Fruit fly (Drosophila melanogaster): ENCODE measurements around the gene Or2a.
A peak's percentile ranks its signal among the peaks of the same experiment; 100 is the strongest.

The Or2a gene

DNA sequence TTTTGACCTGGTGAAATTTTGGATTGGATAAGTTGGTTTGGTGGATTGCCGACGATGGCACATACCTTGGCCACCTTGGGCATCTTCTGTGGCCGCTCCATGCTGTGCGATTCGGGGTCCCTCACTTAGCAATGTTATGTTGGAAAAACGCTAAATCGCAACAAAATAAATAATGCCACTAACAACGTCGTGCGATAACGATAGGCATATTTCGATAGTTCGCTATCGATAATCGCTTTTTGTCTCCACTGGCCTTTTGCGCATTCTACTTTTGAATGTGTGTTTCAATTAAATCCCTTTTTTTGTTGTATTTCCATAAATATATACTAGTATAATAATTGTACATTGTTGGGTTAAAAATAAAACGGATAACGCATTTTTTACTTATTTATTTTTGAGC lies 3.7 kb downstream of the Or2a start, which contains the start of gene crn (continued):
- TF ChIP-seq CG14710 (tag; optimal IDR thresholded peaks at IDR 0.05), result peak; percentile 6
- TF ChIP-seq gce (GFP tag; IDR thresholded peaks at IDR 0.05), result no peak
- no peak for TF ChIP-seq CG14667 (GFP tag; IDR thresholded peaks at IDR 0.05)
- no peak for TF ChIP-seq CG12391 (tag; optimal IDR thresholded peaks at IDR 0.05)
- no peak for TF ChIP-seq CG10431 (GFP tag; optimal IDR thresholded peaks at IDR 0.05)
- TF ChIP-seq MBD-R2 (GFP tag; IDR thresholded peaks at IDR 0.05), result peak; percentile 70
- peak; percentile 51; the same call in 1 of the 2 replicates for TF ChIP-seq inv (GFP tag; IDR thresholded peaks at IDR 0.05; ENCODE audit: partially characterized antibody)
- TF ChIP-seq MTF-1 (GFP tag; optimal IDR thresholded peaks at IDR 0.05; ENCODE audit: borderline replicate concordance), result no peak
- TF ChIP-seq CG15269 (tag; optimal IDR thresholded peaks at IDR 0.05), result no peak
- no peak for TF ChIP-seq CG13424 (tag; optimal IDR thresholded peaks at IDR 0.05)
- TF ChIP-seq trh (GFP tag; optimal IDR thresholded peaks at IDR 0.05), result no peak
- no peak for TF ChIP-seq Oaz (GFP tag; IDR thresholded peaks at IDR 0.05)
- no peak for TF ChIP-seq tup (GFP tag; optimal IDR thresholded peaks at IDR 0.05)
- no peak for TF ChIP-seq CG43689 (GFP tag; IDR thresholded peaks at IDR 0.05)
- TF ChIP-seq gcm2 (GFP tag; optimal IDR thresholded peaks at IDR 0.05), result no peak
- peak; percentile 61 for TF ChIP-seq Dll (GFP tag; IDR thresholded peaks at IDR 0.05; ENCODE audit: partially characterized antibody)
- no peak for TF ChIP-seq Gsc (GFP tag; IDR thresholded peaks at IDR 0.05)
- TF ChIP-seq br (optimal IDR thresholded peaks at IDR 0.05), result no peak
- TF ChIP-seq p53 (GFP tag; optimal IDR thresholded peaks at IDR 0.05), result no peak
- TF ChIP-seq wdn (GFP tag; IDR thresholded peaks at IDR 0.05), result no peak
- TF ChIP-seq Sry-β (GFP tag; optimal IDR thresholded peaks at IDR 0.05), result no peak
- peak; percentile 70 for TF ChIP-seq CG13287 (GFP tag; IDR thresholded peaks at IDR 0.05; ENCODE audit: partially characterized antibody)
- no peak for TF ChIP-seq CG6689 (GFP tag; IDR thresholded peaks at IDR 0.05)
- no peak for TF ChIP-seq gcm (GFP tag; optimal IDR thresholded peaks at IDR 0.05)
- peak; percentile 43 for TF ChIP-seq CG30020 (tag; optimal IDR thresholded peaks at IDR 0.05)
- TF ChIP-seq sna (GFP tag; IDR thresholded peaks at IDR 0.05; ENCODE audit: partially characterized antibody), result 0 out of 2 replicates have a peak, but pooled peaks have one; percentile 61
- no peak for TF ChIP-seq CG8944 (GFP tag; optimal IDR thresholded peaks at IDR 0.05)
- peak; percentile 10 for TF ChIP-seq CG3995 (GFP tag; optimal IDR thresholded peaks at IDR 0.05)
- TF ChIP-seq CG4854 (GFP tag; optimal IDR thresholded peaks at IDR 0.05), result no peak
- TF ChIP-seq Hr51 (GFP tag; optimal IDR thresholded peaks at IDR 0.05), result no peak
- TF ChIP-seq Awh (GFP tag; IDR thresholded peaks at IDR 0.05), result no peak
- TF ChIP-seq row (GFP tag; IDR thresholded peaks at IDR 0.05), result no peak
- peak; percentile 82 for TF ChIP-seq nerfin-2 (GFP tag; IDR thresholded peaks at IDR 0.05; ENCODE audit: partially characterized antibody)
- no peak for TF ChIP-seq CG11560 (tag; IDR thresholded peaks at IDR 0.05)
- no peak for TF ChIP-seq en (GFP tag; optimal IDR thresholded peaks at IDR 0.05)
- TF ChIP-seq Rfx (GFP tag; IDR thresholded peaks at IDR 0.05), result no peak
- no peak for TF ChIP-seq Chrac-16 (GFP tag; optimal IDR thresholded peaks at IDR 0.05)
- peak; percentile 74 for TF ChIP-seq ato (GFP tag; IDR thresholded peaks at IDR 0.05; ENCODE audit: partially characterized antibody)
- TF ChIP-seq trem (tag; optimal IDR thresholded peaks at IDR 0.05), result peak; percentile 17
- no peak for TF ChIP-seq odd (GFP tag; optimal IDR thresholded peaks at IDR 0.05)
- TF ChIP-seq CG42726 (GFP tag; IDR thresholded peaks at IDR 0.05; ENCODE audit: partially characterized antibody), result no peak
- TF ChIP-seq HmgZ (tag; optimal IDR thresholded peaks at IDR 0.05), result no peak
- TF ChIP-seq Sry-δ (GFP tag; optimal IDR thresholded peaks at IDR 0.05), result peak; percentile 28
- TF ChIP-seq danr (GFP tag; IDR thresholded peaks at IDR 0.05), result no peak
- TF ChIP-seq tin (GFP tag; optimal IDR thresholded peaks at IDR 0.05), result no peak
- no peak for TF ChIP-seq CG18011 (GFP tag; optimal IDR thresholded peaks at IDR 0.05)
- no peak for TF ChIP-seq CG3163 (GFP tag; optimal IDR thresholded peaks at IDR 0.05)
- no peak for TF ChIP-seq CG8281 (tag; optimal IDR thresholded peaks at IDR 0.05)
- no peak for TF ChIP-seq zfh2 (GFP tag; optimal IDR thresholded peaks at IDR 0.05)
- TF ChIP-seq mam (GFP tag; optimal IDR thresholded peaks at IDR 0.05), result no peak
- no peak for TF ChIP-seq CG14050 (GFP tag; IDR thresholded peaks at IDR 0.05)
- no peak for TF ChIP-seq sug (tag; optimal IDR thresholded peaks at IDR 0.05)
